Worm (Caenorhabditis elegans) whole organism, L4/young adult: ENCODE data around the gene ugt-57.

ENCODE experiments used
- W03F9.2 ChIP-seq: fragments of 150-350 bp; optimal IDR thresholded peaks from 2 replicates; lab custom pipeline; 2014; ENCODE audit warnings: missing biosample characterization, missing genetic modification characterization
- him-1 ChIP-seq: sonication (generic microtip); optimal IDR thresholded peaks from 2 replicates; lab custom pipeline; 2016; ENCODE audit warnings: missing genotype, missing genetic modification reagents, missing genetic modification characterization, missing compliant biosample characterization

- TF ChIP-seq him-1 (tag; lab: Kevin White, UChicago) (no peak), W03F9.2 (tag; lab: Kevin White, UChicago) (no peak)
Measured at ce11 chrX:6956299-6956698, 35.2 kb upstream of the ugt-57 start, which contains the start of gene inx-1.
